Worm (Caenorhabditis elegans) whole organism, L2 larva: ENCODE data around the gene C44C1.1.

ENCODE experiments used
- nhr-12 ChIP-seq: fragments of 150-350 bp; optimal IDR thresholded peaks from 2 replicates; lab custom pipeline; 2014; ENCODE audit warnings: missing biosample characterization, missing genetic modification characterization
- nhr-6 ChIP-seq: fragments of 150-350 bp; optimal IDR thresholded peaks from 2 replicates; lab custom pipeline; 2014; ENCODE audit warnings: missing biosample characterization, missing genetic modification characterization

DNA sequence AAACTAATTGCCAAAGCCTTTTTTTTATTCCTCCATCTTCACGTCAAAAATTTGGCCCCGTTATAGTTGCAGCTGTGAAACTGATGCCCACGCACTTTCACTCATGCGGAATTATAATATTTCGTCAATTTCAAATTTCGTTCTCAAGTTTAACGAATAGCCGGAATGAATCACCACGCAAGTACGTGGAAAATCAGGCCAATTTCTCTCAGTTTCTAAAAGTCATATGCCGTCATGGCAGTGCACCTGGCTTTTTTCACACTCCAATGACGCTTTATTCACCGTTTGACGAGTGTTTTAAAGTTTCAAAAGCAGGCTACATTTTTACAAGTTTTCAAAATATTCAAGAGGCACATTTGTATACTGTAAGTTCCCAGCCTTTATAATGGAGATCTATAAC, 32.7 kb upstream of the C44C1.1 start:
- TF ChIP-seq nhr-6 (no peak), nhr-12 (no peak)
